Worm (Caenorhabditis elegans): ENCODE data around the gene acl-3.

The acl-3 gene

ce11 chrIV:11676054-11676453 lies 24.2 kb upstream of the acl-3 start, which contains the start of gene inx-9 (continued):
- TF ChIP-seq K11D2.4 (GFP tag; IDR thresholded peaks at IDR 0.05) (no peak), chd-7 (tag; optimal IDR thresholded peaks at IDR 0.05) (no peak)

- TF ChIP-seq rpc-1 (optimal IDR thresholded peaks at IDR 0.05) = no peak
- no peak for TF ChIP-seq rpc-1 (tag; optimal IDR thresholded peaks at IDR 0.05)
- TF ChIP-seq mcd-1 (GFP tag; IDR thresholded peaks at IDR 0.05) = no peak
- TF ChIP-seq rcor-1 (GFP tag; IDR thresholded peaks at IDR 0.05) = no peak
- TF ChIP-seq snpc-4 (GFP tag; optimal IDR thresholded peaks at IDR 0.05) = no peak
- TF ChIP-seq snpc-4 (tag; optimal IDR thresholded peaks at IDR 0.05) = no peak
- no peak for TF ChIP-seq ekl-4 (GFP tag; IDR thresholded peaks at IDR 0.05)
- no peak for TF ChIP-seq ztf-22 (GFP tag; optimal IDR thresholded peaks at IDR 0.05)
- no peak for TF ChIP-seq sdz-38 (tag; optimal IDR thresholded peaks at IDR 0.05)
- TF ChIP-seq somi-1 (GFP tag; optimal IDR thresholded peaks at IDR 0.05) = no peak
- no peak for TF ChIP-seq let-607 (tag; optimal IDR thresholded peaks at IDR 0.05)
- TF ChIP-seq hmg-20 (GFP tag; IDR thresholded peaks at IDR 0.05) = no peak
- no peak for TF ChIP-seq repo-1 (tag; optimal IDR thresholded peaks at IDR 0.05)
- TF ChIP-seq hrde-1 (tag; optimal IDR thresholded peaks at IDR 0.05; ENCODE audit: borderline replicate concordance) = no peak
- TF ChIP-seq snpc-3.4 (tag; optimal IDR thresholded peaks at IDR 0.05) = no peak
Observed at ce11 chrIV:11673543-11673942, 21.7 kb upstream of the acl-3 start, which contains the start of gene inx-8. TSS of gene inx-8 (plus strand) at chrIV:11673843.

ce11 chrIV:11668001-11668400 lies 16.2 kb upstream of the acl-3 start, which contains the start of gene atg-4.2:
TSS of gene atg-4.2 (plus strand) at chrIV:11668024.
- TF ChIP-seq ZK185.1 (tag; optimal IDR thresholded peaks at IDR 0.05; ENCODE audit: poor library complexity, severe bottlenecking) (no peak), xnd-1 (tag; optimal IDR thresholded peaks at IDR 0.05) (no peak), unc-62 (GFP tag; optimal IDR thresholded peaks at IDR 0.05) (no peak), zfh-2 (GFP tag; conservative IDR thresholded peaks at IDR 0.05) (no peak), F57A8.1 (GFP tag; optimal IDR thresholded peaks at IDR 0.05) (no peak), F10E7.11 (tag; optimal IDR thresholded peaks at IDR 0.05) (no peak), Y95B8A.8 (GFP tag; IDR thresholded peaks at IDR 0.05) (no peak), gei-17 (GFP tag; optimal IDR thresholded peaks at IDR 0.05) (no peak), unc-130 (GFP tag; optimal IDR thresholded peaks at IDR 0.05) (no peak), pha-4 (tag; optimal IDR thresholded peaks at IDR 0.05) (no peak), K11D2.4 (GFP tag; IDR thresholded peaks at IDR 0.05) (no peak), snpc-4 (GFP tag; optimal IDR thresholded peaks at IDR 0.05) (no peak), snpc-4 (tag; optimal IDR thresholded peaks at IDR 0.05) (no peak), ceh-79 (tag; optimal IDR thresholded peaks at IDR 0.05) (no peak), nhr-90 (tag; optimal IDR thresholded peaks at IDR 0.05) (no peak)

ce11 chrIV:11665010-11665409 lies 13.2 kb upstream of the acl-3 start, which contains the start of gene ZK809.9:
TSS of gene ZK809.9 (plus strand) at chrIV:11665310.
- TF ChIP-seq F22D6.2 (tag; optimal IDR thresholded peaks at IDR 0.05) (no peak), D2030.7 (GFP tag; IDR thresholded peaks at IDR 0.05) (no peak), nhr-120 (GFP tag; IDR thresholded peaks at IDR 0.05) (no peak), snpc-3.4 (tag; optimal IDR thresholded peaks at IDR 0.05) (no peak), zim-3 (tag; optimal IDR thresholded peaks at IDR 0.05) (no peak), egl-44 (GFP tag; IDR thresholded peaks at IDR 0.05) (no peak), ceh-27 (GFP tag; optimal IDR thresholded peaks at IDR 0.05) (no peak), him-1 (tag; optimal IDR thresholded peaks at IDR 0.05) (no peak), F57A8.1 (GFP tag; optimal IDR thresholded peaks at IDR 0.05) (no peak), C17E4.6 (GFP tag; IDR thresholded peaks at IDR 0.05) (no peak), K12H6.12 (tag; optimal IDR thresholded peaks at IDR 0.05) (no peak), tbx-9 (tag; optimal IDR thresholded peaks at IDR 0.05; ENCODE audit: borderline replicate concordance) (no peak), fkh-3 (tag; optimal IDR thresholded peaks at IDR 0.05) (no peak), rpc-1 (optimal IDR thresholded peaks at IDR 0.05) (no peak), rpc-1 (tag; optimal IDR thresholded peaks at IDR 0.05) (no peak), Y53F4B.3 (GFP tag; IDR thresholded peaks at IDR 0.05) (no peak), hmg-20 (GFP tag; IDR thresholded peaks at IDR 0.05) (no peak), attf-3 (GFP tag; conservative IDR thresholded peaks at IDR 0.05) (no peak), xnd-1 (tag; optimal IDR thresholded peaks at IDR 0.05) (no peak), lin-26 (GFP tag; IDR thresholded peaks at IDR 0.05) (no peak), F49E8.2 (tag; optimal IDR thresholded peaks at IDR 0.05; ENCODE audit: insufficient read depth) (no peak)
